Worm (Caenorhabditis elegans) whole organism, L4 larva: ENCODE results near the gene R144.3.
A peak's percentile ranks its signal among the peaks of the same experiment; 100 is the strongest.

Experiments used
- D1046.2 ChIP-seq: fragments of 200-800 bp; sonication (Bioruptor generic); IDR thresholded peaks from 2 replicates; pipeline ENCODE4 v1.3.6; 2022; ENCODE audit warnings: missing genetic modification characterization, missing compliant biosample characterization
- F10B5.3 ChIP-seq: sonication (generic microtip); optimal IDR thresholded peaks from 2 replicates; lab custom pipeline; 2016; ENCODE audit warnings: mild to moderate bottlenecking, missing genetic modification characterization, missing compliant biosample characterization
- F49E8.2 ChIP-seq: sonication (generic microtip); optimal IDR thresholded peaks from 2 replicates; lab custom pipeline; 2016; ENCODE audit warnings: missing compliant biosample characterization, mild to moderate bottlenecking, missing genetic modification characterization, borderline replicate concordance
- T26A8.4 ChIP-seq: fragments of 200-800 bp; sonication (Bioruptor generic); IDR thresholded peaks from 2 replicates; pipeline ENCODE4 v1.3.6; 2022; ENCODE audit warnings: missing genetic modification characterization, missing compliant biosample characterization
- Y5F2A.4 ChIP-seq: fragments of 200-800 bp; sonication (Bioruptor generic); optimal IDR thresholded peaks from 2 replicates; lab custom pipeline; 2018; ENCODE audit warnings: mild to moderate bottlenecking, missing genetic modification characterization, missing compliant biosample characterization
- ZK337.2 ChIP-seq: fragments of 200-800 bp; sonication (Bioruptor generic); IDR thresholded peaks from 2 replicates; pipeline ENCODE4 v1.3.6; 2022; ENCODE audit warnings: missing genetic modification reagents, missing genetic modification characterization, missing compliant biosample characterization
- aha-1 ChIP-seq: fragments of 150-350 bp; peaks from one replicate; lab custom pipeline; 2014; ENCODE audit warnings: missing biosample characterization, missing genetic modification characterization
- aly-2 ChIP-seq: sonication (generic microtip); optimal IDR thresholded peaks from 2 replicates; lab custom pipeline; 2018; ENCODE audit warnings: missing biosample characterization, missing genetic modification characterization
- arid-1 ChIP-seq: fragments of 200-800 bp; sonication (Bioruptor generic); conservative IDR thresholded peaks from 2 replicates; pipeline ENCODE4 v1.3.6; 2022; ENCODE audit warnings: missing genetic modification reagents, missing genetic modification characterization, missing compliant biosample characterization
- ceh-28 ChIP-seq: fragments of 150-350 bp; optimal IDR thresholded peaks from 2 replicates; lab custom pipeline; 2014; ENCODE audit warnings: missing biosample characterization, missing genetic modification reagents, missing genetic modification characterization
- ceh-44 ChIP-seq: fragments of 200-800 bp; sonication (Bioruptor generic); IDR thresholded peaks from 2 replicates; pipeline ENCODE4 v1.3.6; 2022; ENCODE audit warnings: missing genetic modification reagents, missing genetic modification characterization, missing compliant biosample characterization
- ctbp-1 ChIP-seq: fragments of 200-800 bp; sonication (Bioruptor generic); IDR thresholded peaks from 2 replicates; pipeline ENCODE4 v1.3.6; 2022; ENCODE audit warnings: missing genetic modification reagents, missing genetic modification characterization, missing compliant biosample characterization
- daf-12 ChIP-seq: fragments of 150-350 bp; optimal IDR thresholded peaks from 2 replicates; lab custom pipeline; 2014; ENCODE audit warnings: missing biosample characterization, missing genetic modification reagents, missing genetic modification characterization
- dmd-6 ChIP-seq: fragments of 200-800 bp; sonication (Bioruptor generic); IDR thresholded peaks from 2 replicates; pipeline ENCODE4 v1.3.6; 2022; ENCODE audit warnings: missing genetic modification reagents, missing genetic modification characterization, missing compliant biosample characterization
- dmd-9 ChIP-seq: fragments of 200-800 bp; sonication (Bioruptor generic); IDR thresholded peaks from 2 replicates; pipeline ENCODE4 v1.3.6; 2022; ENCODE audit warnings: missing genetic modification reagents, missing genetic modification characterization, missing compliant biosample characterization
- dve-1 ChIP-seq: sonication (generic microtip); optimal IDR thresholded peaks from 2 replicates; lab custom pipeline; 2017; ENCODE audit warnings: antibody characterized with exemption, mild to moderate bottlenecking, missing genetic modification characterization, missing compliant biosample characterization; ENCODE audit not compliant: insufficient read depth
- egl-43 ChIP-seq: fragments of 200-800 bp; sonication (Bioruptor generic); IDR thresholded peaks from 2 replicates; pipeline ENCODE4 v1.3.6; 2022; ENCODE audit warnings: missing genetic modification reagents, missing genetic modification characterization, missing compliant biosample characterization
- fkh-10 ChIP-seq: fragments of 150-350 bp; optimal IDR thresholded peaks from 2 replicates; lab custom pipeline; 2014; ENCODE audit warnings: missing biosample characterization, missing genetic modification reagents, missing genetic modification characterization
- fos-1 ChIP-seq: fragments of 150-350 bp; optimal IDR thresholded peaks from 2 replicates; lab custom pipeline; 2014; ENCODE audit warnings: missing biosample characterization, missing genetic modification characterization
- gei-8 ChIP-seq: fragments of 200-800 bp; sonication (Bioruptor generic); optimal IDR thresholded peaks from 2 replicates; lab custom pipeline; 2018; ENCODE audit warnings: mild to moderate bottlenecking, missing genetic modification characterization, missing compliant biosample characterization
- hif-1 ChIP-seq, 2 experiments: sonication (generic microtip); optimal IDR thresholded peaks; 2 replicates each; lab custom pipeline; 2016 to 2017; ENCODE audit warnings: missing compliant biosample characterization in 2 of 2, missing genetic modification characterization in 2 of 2, missing genetic modification reagents in 2 of 2, missing genotype in 2 of 2, mild to moderate bottlenecking in 1 of 2
- hlh-11 ChIP-seq: fragments of 200-800 bp; sonication (Bioruptor generic); optimal IDR thresholded peaks from 2 replicates; lab custom pipeline; 2018; ENCODE audit warnings: mild to moderate bottlenecking, missing genetic modification characterization, missing compliant biosample characterization
- hlh-30 ChIP-seq: sonication (generic microtip); optimal IDR thresholded peaks from 2 replicates; lab custom pipeline; 2017; ENCODE audit warnings: antibody characterized with exemption, mild to moderate bottlenecking, missing genetic modification characterization, missing compliant biosample characterization; ENCODE audit not compliant: insufficient read depth
- hmg-1.1 ChIP-seq: fragments of 200-800 bp; sonication (Bioruptor generic); IDR thresholded peaks from 2 replicates; pipeline ENCODE4 v1.3.6; 2022; ENCODE audit warnings: missing genetic modification reagents, missing genetic modification characterization, missing compliant biosample characterization
- jun-1 ChIP-seq: fragments of 150-350 bp; optimal IDR thresholded peaks from 2 replicates; lab custom pipeline; 2014; ENCODE audit warnings: missing biosample characterization, missing genetic modification reagents, missing genetic modification characterization
- lin-15B ChIP-seq: fragments of 150-350 bp; sonication (generic microtip); optimal IDR thresholded peaks from 3 replicates; lab custom pipeline; 2014; ENCODE audit warnings: missing biosample characterization, missing genetic modification characterization
- lin-29 ChIP-seq: fragments of 200-800 bp; sonication (Bioruptor generic); IDR thresholded peaks from 2 replicates; pipeline ENCODE4 v1.3.6; 2022; ENCODE audit warnings: missing genetic modification reagents, missing genetic modification characterization, missing compliant biosample characterization
- lsy-2 ChIP-seq, 2 experiments: fragments of 150-350 bp in 1 of 2; sonication (generic microtip) in 1 of 2; optimal IDR thresholded peaks; 2 replicates each; lab custom pipeline; 2014 to 2017; ENCODE audit warnings: missing biosample characterization in 2 of 2, missing genetic modification characterization in 2 of 2
- madf-5 ChIP-seq, 2 experiments: fragments of 200-800 bp; sonication (Bioruptor generic); IDR thresholded peaks; 2 replicates each; pipeline ENCODE4 v1.3.6; 2022; ENCODE audit warnings: missing compliant biosample characterization in 2 of 2, missing genetic modification characterization in 2 of 2
- mdt-29 ChIP-seq: fragments of 200-800 bp; sonication (Bioruptor generic); IDR thresholded peaks from 2 replicates; pipeline ENCODE4 v1.3.6; 2022; ENCODE audit warnings: missing genetic modification reagents, missing genetic modification characterization, missing compliant biosample characterization
- mxl-2 ChIP-seq: fragments of 200-800 bp; sonication (Bioruptor generic); conservative IDR thresholded peaks from 2 replicates; pipeline ENCODE4 v1.3.6; 2022; ENCODE audit warnings: missing genetic modification reagents, missing genetic modification characterization, missing compliant biosample characterization
- mxl-3 ChIP-seq: fragments of 200-800 bp; sonication (Bioruptor generic); optimal IDR thresholded peaks from 2 replicates; lab custom pipeline; 2018; ENCODE audit warnings: mild to moderate bottlenecking, missing genetic modification characterization, missing compliant biosample characterization
- nhr-6 ChIP-seq: fragments of 150-350 bp; optimal IDR thresholded peaks from 2 replicates; lab custom pipeline; 2014; ENCODE audit warnings: missing biosample characterization, missing genetic modification characterization
- nhr-76 ChIP-seq: fragments of 150-350 bp; optimal IDR thresholded peaks from 2 replicates; lab custom pipeline; 2014; ENCODE audit warnings: missing biosample characterization, missing genetic modification characterization
- pha-4 ChIP-seq, 2 experiments: fragments of 150-350 bp in 1 of 2; fragments of 200-800 bp in 1 of 2; sonication (Bioruptor generic) in 1 of 2; IDR thresholded peaks in 1 of 2; optimal IDR thresholded peaks in 1 of 2; 2 replicates each; pipeline versions ENCODE4 v1.3.6 to Lab custom; 2014 to 2022; ENCODE audit warnings: missing genetic modification characterization in 2 of 2, missing genetic modification reagents in 2 of 2, missing biosample characterization in 1 of 2, missing compliant biosample characterization in 1 of 2
- saeg-2 ChIP-seq: fragments of 200-800 bp; sonication (Bioruptor generic); IDR thresholded peaks from 2 replicates; pipeline ENCODE4 v1.3.6; 2022; ENCODE audit warnings: missing genetic modification reagents, missing genetic modification characterization, missing compliant biosample characterization
- skn-1 ChIP-seq: fragments of 150-350 bp; optimal IDR thresholded peaks from 2 replicates; lab custom pipeline; 2014; ENCODE audit warnings: missing biosample characterization, missing genetic modification characterization
- snpc-4 ChIP-seq: fragments of 150-350 bp; optimal IDR thresholded peaks from 2 replicates; lab custom pipeline; 2014; ENCODE audit warnings: missing biosample characterization, missing genetic modification characterization
- spr-1 ChIP-seq: sonication (generic microtip); optimal IDR thresholded peaks from 2 replicates; lab custom pipeline; 2016; ENCODE audit warnings: mild to moderate bottlenecking, missing genetic modification characterization, missing compliant biosample characterization
- spr-3 ChIP-seq: fragments of 200-800 bp; sonication (Bioruptor generic); optimal IDR thresholded peaks from 2 replicates; lab custom pipeline; 2018; ENCODE audit warnings: mild to moderate bottlenecking, missing genetic modification characterization, missing compliant biosample characterization
- tag-97 ChIP-seq: fragments of 200-800 bp; sonication (Bioruptor generic); IDR thresholded peaks from 2 replicates; pipeline ENCODE4 v1.3.6; 2022; ENCODE audit warnings: missing genetic modification characterization, missing compliant biosample characterization
- unc-62 ChIP-seq, 3 experiments: fragments of 150-350 bp in 1 of 3; sonication (generic microtip); optimal IDR thresholded peaks in 2 of 3; peaks in 1 of 3; 1 replicate in 1 of 3; 2 replicates in 2 of 3; lab custom pipeline; 2014 to 2017; ENCODE audit warnings: missing biosample characterization in 3 of 3, missing genetic modification characterization in 3 of 3, missing genetic modification reagents in 3 of 3, missing genotype in 1 of 3
- zip-11 ChIP-seq: fragments of 200-800 bp; sonication (Bioruptor generic); IDR thresholded peaks from 2 replicates; pipeline ENCODE4 v1.3.6; 2022; ENCODE audit warnings: missing genetic modification characterization, missing compliant biosample characterization
- ztf-11 ChIP-seq: fragments of 150-350 bp; optimal IDR thresholded peaks from 2 replicates; lab custom pipeline; 2014; ENCODE audit warnings: missing biosample characterization, missing genetic modification characterization
- ztf-7 ChIP-seq: fragments of 150-350 bp; optimal IDR thresholded peaks from 2 replicates; lab custom pipeline; 2014; ENCODE audit warnings: missing biosample characterization, missing genetic modification characterization

Gene R144.3

DNA sequence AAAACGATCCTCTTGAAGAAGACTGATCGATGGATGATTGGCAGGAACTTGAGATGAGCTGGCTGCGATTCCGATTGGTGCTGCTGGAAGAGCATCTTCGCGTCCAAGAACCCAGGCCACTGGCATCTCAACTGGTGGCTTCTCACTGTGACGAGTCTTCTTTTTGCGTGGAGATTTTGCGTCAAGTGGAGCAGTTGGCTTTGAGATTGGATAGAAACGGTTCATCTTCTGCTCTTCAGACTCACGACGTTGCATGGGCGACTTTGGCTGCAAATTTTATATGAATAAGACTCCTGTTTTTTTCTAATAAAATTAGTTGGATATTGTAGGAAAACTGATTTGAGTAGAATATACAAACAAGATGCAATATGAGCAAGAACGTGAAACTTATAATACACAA is 11.1 kb upstream of the R144.3 start (continued):
- TF ChIP-seq hmg-1.1 (GFP tag; lab: Robert Waterston, UW) (no peak), T26A8.4 (GFP tag; lab: Robert Waterston, UW) (no peak), pha-4 (GFP tag; IDR thresholded peaks at IDR 0.05; lab: Robert Waterston, UW) (no peak), pha-4 (tag; optimal IDR thresholded peaks at IDR 0.05; lab: Kevin White, UChicago) (no peak), aha-1 (peak; percentile 83)
- TF ChIP-seq, all 104 proteins: peak for 4

DNA sequence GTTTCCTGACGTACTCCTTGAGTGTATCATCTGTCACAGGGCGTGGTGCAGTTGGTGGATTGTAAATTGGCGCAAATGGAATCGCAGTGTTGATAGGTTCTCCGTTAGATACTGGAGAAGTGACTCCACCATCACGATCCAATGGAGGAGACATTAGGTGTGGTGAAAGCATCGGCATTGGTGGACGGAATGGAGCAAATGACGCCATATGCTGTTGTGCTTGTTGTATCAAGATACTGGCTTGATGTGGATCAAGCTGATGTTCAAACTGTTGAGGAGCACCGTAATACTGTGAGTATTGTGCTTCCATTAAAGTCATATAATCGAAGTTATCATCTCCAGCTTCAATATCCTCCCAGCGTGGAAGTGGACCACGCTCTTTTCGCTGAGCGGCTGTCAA is 9.3 kb upstream of the R144.3 start:
- TF ChIP-seq spr-1 (tag; lab: Kevin White, UChicago) = no peak
- no peak for TF ChIP-seq nhr-6 (tag; lab: Kevin White, UChicago)
- peak in 1 of 2 experiments; percentile 38 for TF ChIP-seq unc-62 (GFP tag; optimal IDR thresholded peaks at IDR 0.05 in 1 of 2; lab: Kevin White, UChicago)
- TF ChIP-seq unc-62 (tag; optimal IDR thresholded peaks at IDR 0.05; lab: Kevin White, UChicago) = no peak
- no peak for TF ChIP-seq snpc-4
- TF ChIP-seq aha-1 = peak; percentile 43
- TF ChIP-seq, all 104 proteins: peak for 2

DNA sequence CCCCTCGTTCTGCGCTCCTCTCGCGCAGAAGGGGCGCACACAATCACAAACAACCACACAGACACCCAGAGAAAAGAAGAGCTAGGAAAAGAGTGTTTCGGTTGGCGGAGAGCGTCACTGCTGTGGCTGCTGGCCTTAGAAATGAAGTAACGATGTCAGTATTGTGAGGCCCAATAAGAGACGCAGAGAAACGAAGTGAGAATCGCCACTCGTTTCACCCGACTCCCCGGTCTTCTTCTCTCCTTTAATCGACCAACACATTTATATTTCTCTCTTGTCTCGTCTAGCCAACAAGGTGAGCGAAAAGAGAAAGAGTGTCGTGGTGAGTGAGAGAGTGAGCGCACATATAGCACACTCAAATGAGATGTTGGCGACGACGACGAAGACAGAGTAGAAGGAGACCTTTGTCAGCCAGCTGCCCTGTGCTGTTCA is 7.9 kb upstream of the R144.3 start:
- TF ChIP-seq tag-97 (GFP tag; lab: Robert Waterston, UW) (no peak), fos-1 (tag; lab: Kevin White, UChicago) (no peak), mxl-3 (GFP tag; lab: Kevin White, UChicago) (peak; percentile 73), spr-1 (tag; lab: Kevin White, UChicago) (peak; percentile 54), jun-1 (tag; lab: Kevin White, UChicago) (no peak), F49E8.2 (tag; lab: Kevin White, UChicago) (no peak), snpc-4 (no peak), dmd-6 (GFP tag; lab: Robert Waterston, UW) (peak; percentile 64), mdt-29 (no peak), aly-2 (tag; lab: Kevin White, UChicago) (no peak), arid-1 (GFP tag; lab: Robert Waterston, UW) (0 out of 2 replicates have a peak, but pooled peaks have one; percentile 15), ztf-7 (tag; lab: Kevin White, UChicago) (peak; percentile 79), spr-3 (GFP tag; lab: Kevin White, UChicago) (no peak), nhr-6 (tag; lab: Kevin White, UChicago) (peak; percentile 65), gei-8 (peak; percentile 21), lin-15B (no peak), dve-1 (tag; lab: Kevin White, UChicago) (peak; percentile 87), aha-1 (peak; percentile 98), Y5F2A.4 (GFP tag; lab: Kevin White, UChicago) (no peak), saeg-2 (GFP tag; lab: Robert Waterston, UW) (no peak), unc-62 (GFP tag; optimal IDR thresholded peaks at IDR 0.05 in 1 of 2; lab: Kevin White, UChicago) (peak in 1 of 2 experiments; percentile 99), unc-62 (tag; optimal IDR thresholded peaks at IDR 0.05; lab: Kevin White, UChicago) (no peak), zip-11 (no peak), hif-1 (tag; optimal IDR thresholded peaks at IDR 0.05; lab: Kevin White, UChicago) (peak in 1 of 2 experiments; percentile 73), ceh-28 (tag; lab: Kevin White, UChicago) (peak; percentile 65), mxl-2 (GFP tag; lab: Robert Waterston, UW) (no peak), hlh-11 (tag; lab: Kevin White, UChicago) (peak; percentile 94), fkh-10 (GFP tag; lab: Kevin White, UChicago) (peak; percentile 70), hlh-30 (tag; lab: Kevin White, UChicago) (peak; percentile 82), D1046.2 (GFP tag; lab: Robert Waterston, UW) (no peak), ztf-11 (tag; lab: Kevin White, UChicago) (no peak), daf-12 (tag; lab: Kevin White, UChicago) (no peak), ceh-44 (no peak), madf-5 (GFP tag; IDR thresholded peaks at IDR 0.05; lab: Robert Waterston, UW) (0 out of 4 replicates have a peak, but pooled peaks of 1 of the 2 experiments have one; percentile 28), egl-43 (GFP tag; lab: Robert Waterston, UW) (no peak; the same call in none of the 2 replicates), ZK337.2 (GFP tag; lab: Robert Waterston, UW) (no peak), nhr-76 (tag; lab: Kevin White, UChicago) (no peak), T26A8.4 (GFP tag; lab: Robert Waterston, UW) (peak; percentile 75), ctbp-1 (GFP tag; lab: Robert Waterston, UW) (peak; percentile 85), dmd-9 (no peak), F10B5.3 (no peak), lin-29 (no peak), skn-1 (no peak), lsy-2 (tag; optimal IDR thresholded peaks at IDR 0.05; lab: Kevin White, UChicago) (peak; percentile 78 to 90)
